Fruit fly (Drosophila melanogaster) whole organism, pupa: ENCODE measurements around the gene CG8677.

ENCODE experiments used
- CG10348 ChIP-seq: fragments of 200-800 bp; sonication (Bioruptor generic); IDR thresholded peaks from 2 replicates; pipeline ENCODE4 v1.3.6; 2022; ENCODE audit warnings: missing biosample characterization, missing genetic modification characterization
- CG13204 ChIP-seq: fragments of 200-800 bp; sonication (Bioruptor generic); optimal IDR thresholded peaks from 2 replicates; lab custom pipeline; 2018; ENCODE audit warnings: missing biosample characterization, mild to moderate bottlenecking, missing genetic modification characterization, moderate library complexity
- CG14655 ChIP-seq: fragments of 200-800 bp; sonication (Bioruptor generic); optimal IDR thresholded peaks from 3 replicates; lab custom pipeline; 2017; ENCODE audit warnings: mild to moderate bottlenecking, missing biosample characterization, missing genetic modification reagents, missing genetic modification characterization
- CG15710 ChIP-seq: fragments of 200-800 bp; sonication (Bioruptor generic); optimal IDR thresholded peaks from 2 replicates; lab custom pipeline; 2018; ENCODE audit warnings: missing biosample characterization, mild to moderate bottlenecking, missing genetic modification characterization, moderate library complexity
- CG17806 ChIP-seq: fragments of 200-800 bp; sonication (Bioruptor generic); optimal IDR thresholded peaks from 2 replicates; lab custom pipeline; 2018; ENCODE audit warnings: missing biosample characterization, mild to moderate bottlenecking, missing genetic modification characterization, moderate library complexity
- CG34367 ChIP-seq: fragments of 200-800 bp; sonication (Bioruptor generic); optimal IDR thresholded peaks from 2 replicates; lab custom pipeline; 2018; ENCODE audit warnings: missing biosample characterization, mild to moderate bottlenecking, missing genetic modification characterization
- CG4496 ChIP-seq: fragments of 200-800 bp; sonication (Bioruptor generic); IDR thresholded peaks from 3 replicates; pipeline ENCODE4 v1.3.6; 2022; ENCODE audit warnings: missing biosample characterization, missing genetic modification characterization
- CG8159 ChIP-seq: fragments of 200-800 bp; sonication (Bioruptor generic); optimal IDR thresholded peaks from 3 replicates; lab custom pipeline; 2018; ENCODE audit warnings: missing biosample characterization, mild to moderate bottlenecking, missing genetic modification characterization, moderate library complexity
- CG9948 ChIP-seq: fragments of 200-800 bp; sonication (Bioruptor generic); optimal IDR thresholded peaks from 2 replicates; lab custom pipeline; 2018; ENCODE audit warnings: missing biosample characterization, mild to moderate bottlenecking, missing genetic modification characterization, moderate library complexity
- EcR ChIP-seq: fragments of 200-800 bp; sonication (Bioruptor generic); optimal IDR thresholded peaks from 3 replicates; lab custom pipeline; 2019; ENCODE audit warnings: missing biosample characterization, missing genetic modification characterization, mild to moderate bottlenecking, moderate library complexity, missing genetic modification reagents
- Pif1B ChIP-seq: fragments of 200-800 bp; sonication (Bioruptor generic); optimal IDR thresholded peaks from 3 replicates; lab custom pipeline; 2016; ENCODE audit warnings: missing biosample characterization, missing genetic modification characterization
- Snoo ChIP-seq: fragments of 200-800 bp; sonication (Bioruptor generic); optimal IDR thresholded peaks from 3 replicates; lab custom pipeline; 2017; ENCODE audit warnings: missing biosample characterization, mild to moderate bottlenecking, missing genetic modification characterization, inconsistent platforms
- fd96Ca ChIP-seq: fragments of 200-800 bp; sonication (Bioruptor generic); IDR thresholded peaks from 3 replicates; pipeline ENCODE4 v1.3.6; 2022; ENCODE audit warnings: missing biosample characterization, missing genetic modification characterization

dm6 chr2L:21200275-21200674, 20.8 kb upstream of the CG8677 start, which contains the start of gene CG31624:
- no peak for TF ChIP-seq EcR
- no peak for TF ChIP-seq CG4496 (GFP tag; lab: Robert Waterston, UW)
- TF ChIP-seq CG17806, result no peak
- no peak for TF ChIP-seq fd96Ca (GFP tag; lab: Robert Waterston, UW)
- no peak for TF ChIP-seq CG15710 (tag; lab: Kevin White, UChicago)
- TF ChIP-seq CG9948, result no peak
- no peak for TF ChIP-seq CG8159 (tag; lab: Kevin White, UChicago)
- no peak for TF ChIP-seq CG10348 (GFP tag; lab: Robert Waterston, UW)
- no peak for TF ChIP-seq CG34367
- TF ChIP-seq CG14655 (GFP tag; lab: Kevin White, UChicago), result no peak
- TF ChIP-seq Pif1B, result no peak
- TF ChIP-seq CG13204 (GFP tag; lab: Kevin White, UChicago), result no peak
- no peak for TF ChIP-seq Snoo
